Worm (Caenorhabditis elegans) whole organism, L2 larva: ENCODE measurements around the gene C07E3.8.

Experiments
- blmp-1 ChIP-seq: sonication (generic microtip); optimal IDR thresholded peaks from 2 replicates; lab custom pipeline; 2017; ENCODE audit warnings: missing genetic modification characterization, mild to moderate bottlenecking, missing compliant biosample characterization, antibody characterized with exemption, moderate library complexity; ENCODE audit not compliant: insufficient read depth
- ceh-82 ChIP-seq: fragments of 150-350 bp; optimal IDR thresholded peaks from 2 replicates; lab custom pipeline; 2014; ENCODE audit warnings: missing biosample characterization, missing genetic modification characterization
- lin-13 ChIP-seq: fragments of 150-350 bp; optimal IDR thresholded peaks from 2 replicates; lab custom pipeline; 2014; ENCODE audit warnings: missing biosample characterization, missing genetic modification reagents, missing genetic modification characterization
- lsy-2 ChIP-seq, 2 experiments: fragments of 150-350 bp in 1 of 2; sonication (generic microtip) in 1 of 2; optimal IDR thresholded peaks; 2 replicates each; lab custom pipeline; 2014 to 2017; ENCODE audit warnings: missing biosample characterization in 2 of 2, missing genetic modification characterization in 2 of 2
- mdl-1 ChIP-seq, 2 experiments: fragments of 150-350 bp in 1 of 2; sonication (generic microtip) in 1 of 2; optimal IDR thresholded peaks; 2 replicates each; lab custom pipeline; 2017; ENCODE audit warnings: missing biosample characterization in 2 of 2, missing genetic modification characterization in 2 of 2
- nhr-25 ChIP-seq: fragments of 150-350 bp; sonication (generic microtip); optimal IDR thresholded peaks from 3 replicates; lab custom pipeline; 2014; ENCODE audit warnings: missing biosample characterization, missing genetic modification characterization
- snpc-4 ChIP-seq: fragments of 150-350 bp; optimal IDR thresholded peaks from 2 replicates; lab custom pipeline; 2014; ENCODE audit warnings: missing biosample characterization, missing genetic modification characterization
- unc-39 ChIP-seq: fragments of 150-350 bp; optimal IDR thresholded peaks from 2 replicates; lab custom pipeline; 2014; ENCODE audit warnings: missing biosample characterization, missing genetic modification characterization
- zag-1 ChIP-seq: fragments of 150-350 bp; optimal IDR thresholded peaks from 2 replicates; lab custom pipeline; 2014; ENCODE audit warnings: missing biosample characterization, missing genetic modification characterization

DNA sequence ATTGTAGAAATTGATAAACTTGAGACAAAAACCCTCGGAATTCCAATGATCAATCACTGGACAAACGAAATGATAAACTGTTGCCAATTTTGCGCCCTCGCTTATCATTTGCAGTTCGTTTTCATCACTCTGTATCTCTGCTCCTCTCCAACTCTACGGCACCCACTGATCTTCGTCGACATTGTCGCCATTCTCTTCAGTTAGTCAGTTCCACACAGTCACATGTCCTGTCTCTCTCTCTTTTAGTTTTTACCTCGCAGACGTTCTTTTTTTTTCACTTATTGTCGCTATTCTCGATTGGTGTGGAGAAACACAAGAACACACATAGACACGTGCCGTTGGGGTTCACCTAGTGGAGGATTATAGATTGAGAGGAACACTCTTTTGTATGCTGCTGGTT, 37.0 kb downstream of the C07E3.8 start:
- TF ChIP-seq lsy-2 (tag; optimal IDR thresholded peaks at IDR 0.05; lab: Kevin White, UChicago): peak in 1 of 2 experiments; percentile 65
- peak; percentile 17 for TF ChIP-seq snpc-4 (tag; lab: Kevin White, UChicago)
- no peak for TF ChIP-seq ceh-82 (tag; lab: Kevin White, UChicago)
- TF ChIP-seq lin-13: peak; percentile 52
- peak; percentile 83 for TF ChIP-seq nhr-25 (tag; lab: Kevin White, UChicago)
- no peak for TF ChIP-seq zag-1 (tag; lab: Kevin White, UChicago)
- peak; percentile 86 for TF ChIP-seq blmp-1 (tag; lab: Kevin White, UChicago)
- peak; percentile 55 to 58 for TF ChIP-seq mdl-1 (tag; optimal IDR thresholded peaks at IDR 0.05; lab: Kevin White, UChicago)
- TF ChIP-seq unc-39 (tag; lab: Kevin White, UChicago): no peak
